Worm (Caenorhabditis elegans) whole organism, L4/young adult: ENCODE data around the gene kin-2.

Source experiments
- dao-5 ChIP-seq: sonication (generic microtip); optimal IDR thresholded peaks from 2 replicates; lab custom pipeline; 2016; ENCODE audit warnings: missing genotype, missing genetic modification characterization, moderate library complexity, missing compliant biosample characterization
- him-1 ChIP-seq: sonication (generic microtip); optimal IDR thresholded peaks from 2 replicates; lab custom pipeline; 2016; ENCODE audit warnings: missing genotype, missing genetic modification reagents, missing genetic modification characterization, missing compliant biosample characterization

DNA sequence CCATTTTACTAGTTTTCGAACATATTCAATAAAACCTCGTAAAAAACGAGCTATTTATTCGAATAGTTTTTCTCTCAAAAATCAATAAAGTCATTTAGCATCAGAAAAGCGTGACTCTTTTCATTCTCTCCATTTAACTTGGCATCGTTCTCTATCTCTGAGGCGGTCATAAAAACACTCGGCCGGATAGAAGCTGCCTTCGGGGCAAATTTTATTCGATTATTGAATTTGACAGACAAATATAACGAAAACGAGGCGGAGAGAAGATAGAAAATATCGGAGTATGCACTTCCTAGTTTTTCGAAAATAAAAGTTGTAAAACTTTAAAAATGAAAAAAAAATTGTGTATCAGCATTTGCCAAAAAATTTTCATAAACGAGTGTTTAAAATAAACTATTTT lies 2.4 kb downstream of the kin-2 start:
- TF ChIP-seq dao-5 (tag; lab: Kevin White, UChicago) (no peak), him-1 (tag; lab: Kevin White, UChicago) (no peak)
